Fruit fly (Drosophila melanogaster): Measurements from ENCODE around the gene CG10555.
A peak's percentile ranks its signal among the peaks of the same experiment; 100 is the strongest.

CG10555 gene

DNA sequence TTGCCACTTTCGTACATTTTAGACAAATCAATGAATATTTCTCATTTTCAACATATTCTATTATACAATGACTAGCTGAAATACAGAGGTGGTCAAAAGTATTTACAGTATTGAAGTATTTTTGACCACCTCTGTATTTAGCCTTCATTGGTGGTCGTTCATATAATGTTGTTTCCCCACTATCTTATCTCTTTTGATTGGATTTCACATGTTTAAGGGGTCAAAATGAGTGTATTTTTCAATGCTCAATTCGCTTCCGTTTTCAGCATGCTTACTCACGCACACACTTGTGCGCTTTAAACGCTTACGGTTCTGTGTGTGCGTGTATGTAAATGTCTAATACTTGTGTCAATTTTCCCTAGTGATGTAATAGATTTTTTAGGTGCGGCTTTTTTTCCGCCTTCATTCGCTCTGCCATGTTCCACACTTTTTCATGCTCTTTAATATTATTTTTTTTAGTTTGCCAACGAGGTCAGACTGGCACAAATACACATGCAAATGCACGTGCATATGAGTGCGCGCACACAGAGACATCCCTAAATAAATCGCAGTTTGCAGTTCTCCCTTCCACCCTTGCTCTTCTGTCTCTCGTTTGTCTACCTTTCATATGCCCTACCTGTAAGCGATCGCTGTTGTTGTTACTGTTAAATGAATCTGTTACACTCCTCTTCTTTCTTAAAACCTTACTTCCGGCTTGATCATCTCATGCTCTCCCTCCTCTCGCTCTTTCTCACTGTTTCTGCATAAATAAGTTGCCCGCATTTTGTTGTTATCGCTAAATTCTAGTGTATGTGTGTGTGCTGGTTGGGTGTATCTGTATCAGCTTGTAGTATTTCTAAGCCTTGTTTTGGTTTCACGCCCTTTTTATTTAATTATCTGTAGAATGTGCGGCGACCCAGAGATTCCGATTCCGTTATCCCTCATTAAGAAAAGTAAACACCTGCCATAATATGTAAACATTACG is 13.7 kb downstream of the CG10555 start (continued):
- TF ChIP-seq Dp (GFP tag; optimal IDR thresholded peaks at IDR 0.05) (no peak), grau (tag; optimal IDR thresholded peaks at IDR 0.05) (no peak), mirr (GFP tag; optimal IDR thresholded peaks at IDR 0.05) (peak; percentile 79), CG7839 (tag; optimal IDR thresholded peaks at IDR 0.05) (no peak), Doc3 (GFP tag; IDR thresholded peaks at IDR 0.05; ENCODE audit: partially characterized antibody) (no peak), ftz-f1 (GFP tag; optimal IDR thresholded peaks at IDR 0.05) (peak; percentile 17), CG34376 (GFP tag; optimal IDR thresholded peaks at IDR 0.05) (no peak), CG1024 (GFP tag; IDR thresholded peaks at IDR 0.05) (no peak), Gsc (GFP tag; IDR thresholded peaks at IDR 0.05) (no peak), vnd (GFP tag; IDR thresholded peaks at IDR 0.05; ENCODE audit: partially characterized antibody) (no peak), Blimp-1 (GFP tag; optimal IDR thresholded peaks at IDR 0.05) (no peak), CG14014 (GFP tag; IDR thresholded peaks at IDR 0.05) (no peak), CG11085 (GFP tag; IDR thresholded peaks at IDR 0.05) (no peak), D (optimal IDR thresholded peaks at IDR 0.05) (peak; percentile 44), D (GFP tag; optimal IDR thresholded peaks at IDR 0.05) (no peak), ssp (GFP tag; IDR thresholded peaks at IDR 0.05) (no peak), Vsx1 (GFP tag; optimal IDR thresholded peaks at IDR 0.05) (no peak), sug (tag; optimal IDR thresholded peaks at IDR 0.05) (peak; percentile 94), z (GFP tag; IDR thresholded peaks at IDR 0.05) (0 out of 3 replicates have a peak, but pooled peaks have one; percentile 34), CG12769 (tag; optimal IDR thresholded peaks at IDR 0.05) (peak; percentile 23), CG15479 (GFP tag; optimal IDR thresholded peaks at IDR 0.05) (peak; percentile 86), ham (GFP tag; IDR thresholded peaks at IDR 0.05) (no peak), CG11695 (GFP tag; IDR thresholded peaks at IDR 0.05) (no peak), CG7987 (GFP tag; optimal IDR thresholded peaks at IDR 0.05) (peak; percentile 26), cwo (GFP tag; optimal IDR thresholded peaks at IDR 0.05) (peak; percentile 25), Lhr (GFP tag; optimal IDR thresholded peaks at IDR 0.05) (no peak), Aef1 (GFP tag; IDR thresholded peaks at IDR 0.05) (no peak), lab (GFP tag; optimal IDR thresholded peaks at IDR 0.05) (peak; percentile 49), Hr78 (GFP tag; optimal IDR thresholded peaks at IDR 0.05) (peak in 1 of 2 experiments; percentile 56), CG15073 (GFP tag; optimal IDR thresholded peaks at IDR 0.05) (peak; percentile 71), kni (GFP tag; optimal IDR thresholded peaks at IDR 0.05) (peak; percentile 73), Fer3 (tag; optimal IDR thresholded peaks at IDR 0.05) (no peak), gcm (GFP tag; optimal IDR thresholded peaks at IDR 0.05) (peak; percentile 70), bsh (GFP tag; optimal IDR thresholded peaks at IDR 0.05) (no peak), repo (GFP tag; optimal IDR thresholded peaks at IDR 0.05) (no peak), nau (GFP tag; optimal IDR thresholded peaks at IDR 0.05) (no peak), CG4328 (GFP tag; optimal IDR thresholded peaks at IDR 0.05) (no peak), CG9797 (GFP tag; optimal IDR thresholded peaks at IDR 0.05) (no peak), Eip74EF (GFP tag; optimal IDR thresholded peaks at IDR 0.05) (peak in 1 of 2 experiments; percentile 76), CG4360 (GFP tag; IDR thresholded peaks at IDR 0.05) (peak; percentile 71), al (GFP tag; IDR thresholded peaks at IDR 0.05) (no peak), CG1603 (tag; optimal IDR thresholded peaks at IDR 0.05) (no peak), CG7372 (GFP tag; IDR thresholded peaks at IDR 0.05) (no peak), CG10543 (GFP tag; optimal IDR thresholded peaks at IDR 0.05) (peak; percentile 68), fd64A (GFP tag; optimal IDR thresholded peaks at IDR 0.05) (no peak), MTF-1 (GFP tag; optimal IDR thresholded peaks at IDR 0.05; ENCODE audit: borderline replicate concordance) (no peak), CG13123 (GFP tag; optimal IDR thresholded peaks at IDR 0.05) (no peak)
